Fruit fly (Drosophila melanogaster) Kc167 (cell line): ENCODE results near the gene Srr.

Source experiments
- Sin3A ChIP-seq: fragments of >200 bp; optimal IDR thresholded peaks from 2 replicates; lab custom pipeline; 2018; ENCODE audit warnings: missing external identifiers
- h ChIP-seq: fragments of >200 bp; optimal IDR thresholded peaks from 3 replicates; lab custom pipeline; 2018; ENCODE audit warnings: missing external identifiers
- psq ChIP-seq: fragments of >200 bp; optimal IDR thresholded peaks from 2 replicates; lab custom pipeline; 2017; ENCODE audit warnings: missing external identifiers

DNA sequence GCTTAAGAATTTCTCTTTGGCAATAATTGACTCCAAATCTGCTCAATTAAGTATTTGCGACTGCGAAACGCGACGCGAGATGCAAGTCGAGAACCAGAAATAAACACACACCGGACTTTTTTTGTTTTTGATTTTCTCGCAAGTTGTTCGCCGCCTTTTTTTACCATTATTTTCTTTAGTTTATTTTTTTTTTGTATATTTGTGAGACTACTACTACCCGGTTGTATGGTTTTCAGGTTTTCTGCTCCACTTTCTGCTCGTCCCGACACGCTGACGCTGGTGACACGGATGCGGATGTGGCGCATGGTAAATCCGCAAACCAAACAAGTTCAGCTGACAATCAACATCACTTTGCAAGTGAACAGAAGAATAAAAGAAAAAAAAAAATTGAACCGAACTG lies 15.8 kb downstream of the Srr start:
- TF ChIP-seq psq (lab: Kevin White, UChicago) (no peak), Sin3A (no peak), h (lab: Kevin White, UChicago) (no peak)
